Worm (Caenorhabditis elegans) whole organism, L1 larva: ENCODE results near the gene nhr-59.

Experiments
- C04F5.9 ChIP-seq: sonication (generic microtip); optimal IDR thresholded peaks from 2 replicates; lab custom pipeline; 2016; ENCODE audit warnings: missing genetic modification characterization, missing compliant biosample characterization
- C16A3.4 ChIP-seq: fragments of 150-350 bp; optimal IDR thresholded peaks from 2 replicates; lab custom pipeline; 2014; ENCODE audit warnings: missing biosample characterization, missing genetic modification characterization
- aha-1 ChIP-seq: fragments of 150-350 bp; optimal IDR thresholded peaks from 2 replicates; lab custom pipeline; 2014; ENCODE audit warnings: missing biosample characterization, missing genetic modification characterization
- alr-1 ChIP-seq: fragments of 200-800 bp; sonication (Bioruptor generic); optimal IDR thresholded peaks from 2 replicates; lab custom pipeline; 2018; ENCODE audit warnings: borderline replicate concordance, mild to moderate bottlenecking, missing genetic modification characterization, missing compliant biosample characterization
- aly-2 ChIP-seq: fragments of 150-350 bp; optimal IDR thresholded peaks from 2 replicates; lab custom pipeline; 2014; ENCODE audit warnings: missing biosample characterization, missing genetic modification characterization
- ama-1 ChIP-seq: fragments of 150-350 bp; optimal IDR thresholded peaks from 2 replicates; lab custom pipeline; 2014
- blmp-1 ChIP-seq: fragments of 150-350 bp; optimal IDR thresholded peaks from 2 replicates; lab custom pipeline; 2014; ENCODE audit warnings: missing biosample characterization, missing genetic modification characterization
- ceh-8 ChIP-seq: fragments of 200-800 bp; sonication (Bioruptor generic); optimal IDR thresholded peaks from 2 replicates; lab custom pipeline; 2018; ENCODE audit warnings: mild to moderate bottlenecking, missing genetic modification characterization, moderate library complexity, missing compliant biosample characterization
- ceh-82 ChIP-seq, 3 experiments: fragments of 150-350 bp in 1 of 3; sonication (generic microtip) in 2 of 3; optimal IDR thresholded peaks; 2 replicates each; lab custom pipeline; 2014 to 2017; ENCODE audit warnings: missing biosample characterization in 3 of 3, missing genetic modification characterization in 3 of 3
- ceh-88 ChIP-seq: fragments of 200-800 bp; sonication (Bioruptor generic); IDR thresholded peaks from 2 replicates; pipeline ENCODE4 v1.3.6; 2022; ENCODE audit warnings: missing genetic modification characterization, missing compliant biosample characterization
- dpl-1 ChIP-seq, 3 experiments: fragments of 150-350 bp in 2 of 3; sonication (generic microtip) in 1 of 3; optimal IDR thresholded peaks; 2 replicates each; lab custom pipeline; 2014 to 2017; ENCODE audit warnings: missing biosample characterization in 3 of 3, missing genetic modification characterization in 3 of 3, missing genetic modification reagents in 3 of 3
- efl-1 ChIP-seq, 4 experiments: fragments of 150-350 bp; optimal IDR thresholded peaks in 3 of 4; peaks in 1 of 4; 1 replicate in 1 of 4; 2 replicates in 3 of 4; lab custom pipeline; 2014; ENCODE audit warnings: missing biosample characterization in 2 of 4, missing genetic modification characterization in 2 of 4, missing genetic modification reagents in 2 of 4
- efl-3 ChIP-seq: fragments of 200-800 bp; sonication (Bioruptor generic); optimal IDR thresholded peaks from 2 replicates; lab custom pipeline; 2018; ENCODE audit warnings: mild to moderate bottlenecking, missing genetic modification characterization, missing compliant biosample characterization
- egl-13 ChIP-seq: sonication (generic microtip); optimal IDR thresholded peaks from 2 replicates; lab custom pipeline; 2016; ENCODE audit warnings: missing genotype, missing genetic modification reagents, missing genetic modification characterization, missing compliant biosample characterization
- ets-5 ChIP-seq: fragments of 200-800 bp; sonication (Bioruptor generic); IDR thresholded peaks from 2 replicates; pipeline ENCODE4 v1.3.6; 2022; ENCODE audit warnings: missing genetic modification characterization, missing compliant biosample characterization
- fkh-4 ChIP-seq: sonication (generic microtip); optimal IDR thresholded peaks from 2 replicates; lab custom pipeline; 2016; ENCODE audit warnings: missing compliant biosample characterization, missing genetic modification characterization, borderline replicate concordance
- fkh-8 ChIP-seq: sonication (generic microtip); optimal IDR thresholded peaks from 2 replicates; lab custom pipeline; 2016; ENCODE audit warnings: mild to moderate bottlenecking, missing genetic modification characterization, missing compliant biosample characterization
- hlh-17 ChIP-seq: fragments of 200-800 bp; sonication (Bioruptor generic); optimal IDR thresholded peaks from 2 replicates; lab custom pipeline; 2018; ENCODE audit warnings: missing genetic modification characterization, mild to moderate bottlenecking, missing compliant biosample characterization, moderate library complexity, borderline replicate concordance
- isw-1 ChIP-seq: fragments of 200-800 bp; sonication (Bioruptor generic); IDR thresholded peaks from 2 replicates; pipeline ENCODE4 v1.3.6; 2022; ENCODE audit warnings: missing genetic modification characterization, missing compliant biosample characterization
- jun-1 ChIP-seq: fragments of 150-350 bp; optimal IDR thresholded peaks from 2 replicates; lab custom pipeline; 2014; ENCODE audit warnings: missing biosample characterization, missing genetic modification reagents, missing genetic modification characterization
- lin-13 ChIP-seq: fragments of 150-350 bp; optimal IDR thresholded peaks from 2 replicates; lab custom pipeline; 2014; ENCODE audit warnings: missing biosample characterization, missing genetic modification reagents, missing genetic modification characterization
- lin-14 ChIP-seq: fragments of 200-800 bp; sonication (Bioruptor generic); optimal IDR thresholded peaks from 2 replicates; lab custom pipeline; 2018; ENCODE audit warnings: mild to moderate bottlenecking, missing genetic modification characterization, moderate library complexity, missing compliant biosample characterization
- lin-15B ChIP-seq: fragments of 150-350 bp; sonication (generic microtip); optimal IDR thresholded peaks from 3 replicates; lab custom pipeline; 2014; ENCODE audit warnings: missing biosample characterization, missing genetic modification characterization
- lin-39 ChIP-seq: fragments of 150-350 bp; optimal IDR thresholded peaks from 2 replicates; lab custom pipeline; 2014; ENCODE audit warnings: missing biosample characterization, missing genetic modification reagents, missing genetic modification characterization
- lir-3 ChIP-seq: sonication (generic microtip); optimal IDR thresholded peaks from 2 replicates; lab custom pipeline; 2016; ENCODE audit warnings: mild to moderate bottlenecking, missing genetic modification characterization, moderate library complexity, missing compliant biosample characterization; ENCODE audit not compliant: poor library complexity
- nhr-12 ChIP-seq: sonication (generic microtip); optimal IDR thresholded peaks from 2 replicates; lab custom pipeline; 2017; ENCODE audit warnings: missing biosample characterization, missing genetic modification characterization
- nhr-20 ChIP-seq: sonication (generic microtip); optimal IDR thresholded peaks from 2 replicates; lab custom pipeline; 2016; ENCODE audit warnings: mild to moderate bottlenecking, missing genetic modification characterization, missing compliant biosample characterization
- nhr-237 ChIP-seq: fragments of 150-350 bp; optimal IDR thresholded peaks from 2 replicates; lab custom pipeline; 2014; ENCODE audit warnings: missing biosample characterization, missing genetic modification characterization
- nhr-28 ChIP-seq: fragments of 150-350 bp; optimal IDR thresholded peaks from 2 replicates; lab custom pipeline; 2014; ENCODE audit warnings: missing biosample characterization, missing genetic modification characterization
- nhr-71 ChIP-seq: sonication (generic microtip); optimal IDR thresholded peaks from 2 replicates; lab custom pipeline; 2016; ENCODE audit warnings: mild to moderate bottlenecking, missing genetic modification characterization, moderate library complexity, missing compliant biosample characterization
- nhr-77 ChIP-seq: fragments of 150-350 bp; optimal IDR thresholded peaks from 2 replicates; lab custom pipeline; 2014; ENCODE audit warnings: missing biosample characterization, missing genetic modification characterization
- nhr-84 ChIP-seq: sonication (generic microtip); optimal IDR thresholded peaks from 2 replicates; lab custom pipeline; 2017; ENCODE audit warnings: missing biosample characterization, missing genetic modification characterization
- nhr-85 ChIP-seq: sonication (generic microtip); peaks from one replicate; lab custom pipeline; 2016; ENCODE audit warnings: missing genetic modification characterization, inconsistent platforms, missing compliant biosample characterization
- pag-3 ChIP-seq: sonication (generic microtip); optimal IDR thresholded peaks from 2 replicates; lab custom pipeline; 2017; ENCODE audit warnings: missing genetic modification characterization, mild to moderate bottlenecking, missing compliant biosample characterization, antibody characterized with exemption, borderline replicate concordance; ENCODE audit not compliant: insufficient read depth
- pax-3 ChIP-seq: fragments of 200-800 bp; sonication (Bioruptor generic); optimal IDR thresholded peaks from 2 replicates; lab custom pipeline; 2018; ENCODE audit warnings: mild to moderate bottlenecking, missing genetic modification characterization, moderate library complexity, missing compliant biosample characterization
- pqm-1 ChIP-seq: sonication (generic microtip); optimal IDR thresholded peaks from 3 replicates; lab custom pipeline; 2017; ENCODE audit warnings: missing biosample characterization, missing genetic modification characterization
- rnt-1 ChIP-seq: sonication (generic microtip); optimal IDR thresholded peaks from 2 replicates; lab custom pipeline; 2016; ENCODE audit warnings: mild to moderate bottlenecking, missing genetic modification characterization, moderate library complexity, missing compliant biosample characterization
- skn-1 ChIP-seq: fragments of 150-350 bp; optimal IDR thresholded peaks from 2 replicates; lab custom pipeline; 2014; ENCODE audit warnings: missing biosample characterization, missing genetic modification characterization
- snu-23 ChIP-seq: sonication (generic microtip); optimal IDR thresholded peaks from 2 replicates; lab custom pipeline; 2016; ENCODE audit warnings: missing genetic modification characterization, missing compliant biosample characterization
- sup-37 ChIP-seq: fragments of 200-800 bp; sonication (Bioruptor generic); optimal IDR thresholded peaks from 2 replicates; lab custom pipeline; 2018; ENCODE audit warnings: mild to moderate bottlenecking, missing genetic modification characterization, missing compliant biosample characterization
- swsn-7 ChIP-seq: sonication (generic microtip); optimal IDR thresholded peaks from 2 replicates; lab custom pipeline; 2016; ENCODE audit warnings: missing genetic modification characterization, missing compliant biosample characterization
- unc-98 ChIP-seq: fragments of 200-800 bp; sonication (Bioruptor generic); IDR thresholded peaks from 2 replicates; pipeline ENCODE4 v1.3.6; 2022; ENCODE audit warnings: missing genetic modification characterization, missing compliant biosample characterization
- vab-15 ChIP-seq: sonication (generic microtip); optimal IDR thresholded peaks from 2 replicates; lab custom pipeline; 2017; ENCODE audit warnings: missing genotype, mild to moderate bottlenecking, missing genetic modification characterization, missing compliant biosample characterization
- xbp-1 ChIP-seq: sonication (generic microtip); optimal IDR thresholded peaks from 2 replicates; lab custom pipeline; 2016; ENCODE audit warnings: missing genetic modification characterization, missing compliant biosample characterization
- zag-1 ChIP-seq: fragments of 150-350 bp; optimal IDR thresholded peaks from 2 replicates; lab custom pipeline; 2014; ENCODE audit warnings: missing biosample characterization, missing genetic modification characterization
- ztf-11 ChIP-seq, 2 experiments: sonication (generic microtip); optimal IDR thresholded peaks; 2 replicates each; lab custom pipeline; 2016 to 2017; ENCODE audit warnings: missing genetic modification characterization in 2 of 2, missing biosample characterization in 1 of 2, missing compliant biosample characterization in 1 of 2

The nhr-59 gene

ce11 chrV:2277260-2277659 is 805 bp downstream of the nhr-59 start (continued):
- TF ChIP-seq nhr-84 (tag; lab: Kevin White, UChicago): no peak
- no peak for TF ChIP-seq lin-15B (tag; lab: Kevin White, UChicago)
- no peak for TF ChIP-seq egl-13 (tag; lab: Kevin White, UChicago)
- TF ChIP-seq ama-1 (lab: Kevin White, UChicago): no peak
- no peak for TF ChIP-seq hlh-17
- no peak for TF ChIP-seq xbp-1 (tag; lab: Kevin White, UChicago)
- peak; percentile 42 for TF ChIP-seq nhr-85 (tag; lab: Kevin White, UChicago)
- TF ChIP-seq ceh-88: no peak
- TF ChIP-seq alr-1 (tag; lab: Kevin White, UChicago): no peak
- TF ChIP-seq nhr-20 (tag; lab: Kevin White, UChicago): peak; percentile 13
- TF ChIP-seq blmp-1 (tag; lab: Kevin White, UChicago): no peak
- peak; percentile 67 for TF ChIP-seq lin-14
- peak; percentile 21 for TF ChIP-seq nhr-71 (tag; lab: Kevin White, UChicago)
- TF ChIP-seq C04F5.9 (tag; lab: Kevin White, UChicago): no peak
- no peak for TF ChIP-seq C16A3.4 (tag; lab: Kevin White, UChicago)
- no peak for TF ChIP-seq vab-15 (tag; lab: Kevin White, UChicago)
- no peak for TF ChIP-seq nhr-12 (tag; lab: Kevin White, UChicago)
- no peak for TF ChIP-seq zag-1
- TF ChIP-seq isw-1 (GFP tag; lab: Robert Waterston, UW): no peak
- no peak for TF ChIP-seq pag-3
- peak; percentile 25 for TF ChIP-seq lin-13
- no peak for TF ChIP-seq dpl-1 (GFP tag; optimal IDR thresholded peaks at IDR 0.05; lab: Kevin White, UChicago)
- peak; percentile 50 for TF ChIP-seq nhr-77 (tag; lab: Kevin White, UChicago)
- TF ChIP-seq ztf-11 (tag; optimal IDR thresholded peaks at IDR 0.05; lab: Kevin White, UChicago): no peak
- TF ChIP-seq unc-98: no peak
- no peak for TF ChIP-seq nhr-237
- no peak for TF ChIP-seq swsn-7 (tag; lab: Kevin White, UChicago)
- TF ChIP-seq skn-1 (tag; lab: Kevin White, UChicago): no peak
- TF ChIP-seq efl-3 (GFP tag; lab: Kevin White, UChicago): no peak
- TF ChIP-seq nhr-28 (tag; lab: Kevin White, UChicago): no peak
- TF ChIP-seq jun-1 (tag; lab: Kevin White, UChicago): no peak
- TF ChIP-seq ceh-82 (tag; optimal IDR thresholded peaks at IDR 0.05; lab: Kevin White, UChicago): peak in 1 of 3 experiments; percentile 21
- no peak for TF ChIP-seq aly-2
- TF ChIP-seq lir-3 (tag; lab: Kevin White, UChicago): no peak
- TF ChIP-seq ets-5 (GFP tag; lab: Robert Waterston, UW): no peak
- TF ChIP-seq sup-37 (GFP tag; lab: Kevin White, UChicago): no peak
- no peak for TF ChIP-seq fkh-4 (tag; lab: Kevin White, UChicago)
- TF ChIP-seq lin-39 (tag; lab: Kevin White, UChicago): no peak
- TF ChIP-seq ceh-8 (GFP tag; lab: Kevin White, UChicago): no peak
- no peak for TF ChIP-seq aha-1 (tag; lab: Kevin White, UChicago)
- TF ChIP-seq pax-3: no peak
- no peak for TF ChIP-seq efl-1 (optimal IDR thresholded peaks at IDR 0.05; lab: Kevin White, UChicago)
- TF ChIP-seq efl-1 (GFP tag; optimal IDR thresholded peaks at IDR 0.05 in 1 of 2; lab: Kevin White, UChicago): peak in 1 of 2 experiments; percentile 81
- no peak for TF ChIP-seq rnt-1 (tag; lab: Kevin White, UChicago)
- peak; percentile 19 for TF ChIP-seq snu-23
- peak; percentile 19 for TF ChIP-seq fkh-8 (tag; lab: Kevin White, UChicago)
- TF ChIP-seq pqm-1 (tag; lab: Kevin White, UChicago): no peak
- TF ChIP-seq, all 84 proteins: peak for 11
